Fruit fly (Drosophila melanogaster) whole organism, adult: ENCODE results near the gene CG33096.

ENCODE experiments used
- CG12768 ChIP-seq: fragments of 200-800 bp; sonication (Bioruptor generic); optimal IDR thresholded peaks from 2 replicates; lab custom pipeline; 2017; ENCODE audit warnings: missing biosample characterization, missing genetic modification characterization, mild to moderate bottlenecking, moderate library complexity, missing genetic modification reagents
- CG7101 ChIP-seq: fragments of 200-800 bp; sonication (Bioruptor generic); optimal IDR thresholded peaks from 2 replicates; lab custom pipeline; 2018; ENCODE audit warnings: missing biosample characterization, mild to moderate bottlenecking, missing genetic modification characterization, moderate library complexity
- Clk ChIP-seq: fragments of 200-800 bp; sonication (Bioruptor generic); optimal IDR thresholded peaks from 2 replicates; lab custom pipeline; 2017; ENCODE audit warnings: missing biosample characterization, missing genetic modification characterization
- Crg-1 ChIP-seq: fragments of 200-800 bp; sonication (Bioruptor generic); optimal IDR thresholded peaks from 2 replicates; lab custom pipeline; 2016; ENCODE audit warnings: missing biosample characterization, missing genetic modification characterization
- tj ChIP-seq: fragments of 200-800 bp; sonication (Bioruptor generic); optimal IDR thresholded peaks from 3 replicates; lab custom pipeline; 2017; ENCODE audit warnings: missing biosample characterization, mild to moderate bottlenecking, missing genetic modification characterization, moderate library complexity

dm6 chr3R:25080446-25080845 lies 17.0 kb upstream of the CG33096 start:
- no peak for TF ChIP-seq tj (GFP tag; lab: Kevin White, UChicago)
- TF ChIP-seq CG7101 (tag; lab: Kevin White, UChicago): no peak
- no peak for TF ChIP-seq Crg-1 (GFP tag; lab: Kevin White, UChicago)
- TF ChIP-seq Clk (GFP tag; lab: Kevin White, UChicago): no peak
- TF ChIP-seq CG12768: no peak
